Worm (Caenorhabditis elegans) whole organism, L3 larva: ENCODE data around the gene Y45G5AL.1.

Experiments used
- R02D3.7 ChIP-seq: fragments of 150-350 bp; optimal IDR thresholded peaks from 2 replicates; lab custom pipeline; 2014; ENCODE audit warnings: missing biosample characterization, missing genetic modification characterization
- ceh-16 ChIP-seq: sonication (generic microtip); optimal IDR thresholded peaks from 2 replicates; lab custom pipeline; 2017; ENCODE audit warnings: missing biosample characterization, missing genetic modification characterization
- ceh-82 ChIP-seq: fragments of 150-350 bp; optimal IDR thresholded peaks from 2 replicates; lab custom pipeline; 2014; ENCODE audit warnings: missing biosample characterization, missing genetic modification characterization
- egl-27 ChIP-seq: sonication (generic microtip); optimal IDR thresholded peaks from 4 replicates; lab custom pipeline; 2017; ENCODE audit warnings: missing biosample characterization, missing genetic modification reagents, missing genetic modification characterization
- fkh-2 ChIP-seq: fragments of 150-350 bp; optimal IDR thresholded peaks from 2 replicates; lab custom pipeline; 2014; ENCODE audit warnings: missing biosample characterization, missing genetic modification reagents, missing genetic modification characterization
- fos-1 ChIP-seq: fragments of 150-350 bp; optimal IDR thresholded peaks from 2 replicates; lab custom pipeline; 2014; ENCODE audit warnings: missing biosample characterization, missing genetic modification characterization
- mdl-1 ChIP-seq: fragments of 150-350 bp; optimal IDR thresholded peaks from 2 replicates; lab custom pipeline; 2014; ENCODE audit warnings: missing biosample characterization, missing genetic modification characterization
- nhr-11 ChIP-seq: fragments of 150-350 bp; optimal IDR thresholded peaks from 2 replicates; lab custom pipeline; 2014; ENCODE audit warnings: missing biosample characterization, missing genetic modification characterization
- nhr-25 ChIP-seq: sonication (generic microtip); optimal IDR thresholded peaks from 2 replicates; lab custom pipeline; 2017; ENCODE audit warnings: missing biosample characterization, missing genetic modification characterization
- skn-1 ChIP-seq: fragments of 150-350 bp; optimal IDR thresholded peaks from 2 replicates; lab custom pipeline; 2014; ENCODE audit warnings: missing biosample characterization, missing genetic modification characterization
- unc-39 ChIP-seq: sonication (generic microtip); optimal IDR thresholded peaks from 4 replicates; lab custom pipeline; 2017; ENCODE audit warnings: missing biosample characterization, missing genetic modification characterization

DNA sequence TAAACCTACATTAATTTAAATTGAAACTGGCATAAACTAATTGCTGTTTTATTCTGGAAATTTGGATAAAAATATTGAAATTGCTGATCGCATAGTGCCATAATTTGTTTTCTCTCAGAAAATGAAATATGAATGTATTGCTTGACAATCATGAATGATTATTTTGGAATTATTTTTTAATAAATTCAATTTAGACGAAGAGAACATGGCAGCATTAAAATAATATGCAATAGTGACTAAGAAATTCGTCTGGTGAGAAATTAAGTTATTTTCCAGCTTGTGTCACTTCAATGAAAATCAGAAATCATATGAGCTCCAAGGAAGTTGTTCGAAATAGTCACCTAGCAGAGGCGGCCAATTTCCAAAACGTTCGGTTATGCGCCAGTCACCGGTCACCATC, 29.7 kb upstream of the Y45G5AL.1 start, which contains the start of gene srw-133:
- TF ChIP-seq nhr-25 (no peak), fos-1 (no peak), fkh-2 (tag; lab: Kevin White, UChicago) (no peak), R02D3.7 (tag; lab: Kevin White, UChicago) (no peak), egl-27 (tag; lab: Kevin White, UChicago) (no peak), nhr-11 (tag; lab: Kevin White, UChicago) (no peak), skn-1 (no peak), ceh-16 (no peak), unc-39 (tag; lab: Kevin White, UChicago) (no peak), mdl-1 (tag; lab: Kevin White, UChicago) (no peak), ceh-82 (tag; lab: Kevin White, UChicago) (no peak)
